Fruit fly (Drosophila melanogaster): ENCODE results near the gene ATPsynCF6.

Gene ATPsynCF6

DNA sequence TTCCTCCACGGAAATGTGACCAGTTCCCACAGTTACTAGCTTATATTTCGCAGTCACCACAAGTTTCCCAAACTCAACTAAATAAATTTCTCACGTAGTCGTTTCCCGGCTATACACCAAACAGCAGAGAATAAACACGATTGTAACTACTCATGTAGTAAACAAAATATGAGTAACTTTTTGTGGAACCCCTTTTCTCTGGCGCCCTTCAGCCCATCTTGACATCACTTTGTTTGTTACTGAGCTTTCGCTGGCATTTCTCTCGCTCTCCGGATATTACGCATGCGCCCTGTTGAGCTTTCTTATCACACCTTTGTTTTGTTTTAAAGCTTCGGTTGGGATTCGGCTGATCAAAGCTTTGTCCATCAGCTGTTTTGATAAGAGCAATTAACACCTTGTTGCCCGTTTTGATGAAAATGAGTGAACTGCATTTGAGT is 30.2 kb upstream of the ATPsynCF6 start:
- TF ChIP-seq CG7045 (GFP tag; optimal IDR thresholded peaks at IDR 0.05) (no peak), kay (GFP tag; ENCODE audit: borderline replicate concordance) (peak; percentile 97), pad (GFP tag; optimal IDR thresholded peaks at IDR 0.05) (peak; percentile 12), CG12768 (GFP tag; optimal IDR thresholded peaks at IDR 0.05) (no peak), cic (GFP tag; optimal IDR thresholded peaks at IDR 0.05) (peak; percentile 86), CG33017 (tag; optimal IDR thresholded peaks at IDR 0.05) (peak; percentile 49), CG7101 (tag; optimal IDR thresholded peaks at IDR 0.05) (peak; percentile 18)

dm6 chr3R:23384591-23385260 is 28.9 kb upstream of the ATPsynCF6 start, which contains the start of gene CG4393:
Gene CG4393, minus strand, starts transcription at chr3R:23384777.
- TF ChIP-seq CG7045 (GFP tag; optimal IDR thresholded peaks at IDR 0.05): peak; percentile 6
- TF ChIP-seq CG33017 (tag; optimal IDR thresholded peaks at IDR 0.05): no peak
- TF ChIP-seq CG11617 (GFP tag; optimal IDR thresholded peaks at IDR 0.05): peak; percentile 14
- peak; percentile 50 for TF ChIP-seq kay (GFP tag; ENCODE audit: borderline replicate concordance)
- peak; percentile 51 for TF ChIP-seq CG5204 (GFP tag; optimal IDR thresholded peaks at IDR 0.05)
- no peak for TF ChIP-seq toe (GFP tag; optimal IDR thresholded peaks at IDR 0.05)
- TF ChIP-seq bab1 (GFP tag; optimal IDR thresholded peaks at IDR 0.05): no peak
- TF ChIP-seq ovo (GFP tag; optimal IDR thresholded peaks at IDR 0.05): no peak
- peak; percentile 16 for TF ChIP-seq Hr96 (GFP tag; optimal IDR thresholded peaks at IDR 0.05)
- TF ChIP-seq tj (GFP tag; optimal IDR thresholded peaks at IDR 0.05): no peak
- TF ChIP-seq CG12768 (GFP tag; optimal IDR thresholded peaks at IDR 0.05): peak; percentile 94
- no peak for TF ChIP-seq cic (GFP tag; optimal IDR thresholded peaks at IDR 0.05)
- peak; percentile 40 for TF ChIP-seq Clk (GFP tag; optimal IDR thresholded peaks at IDR 0.05)
- no peak for TF ChIP-seq CG1620 (GFP tag; optimal IDR thresholded peaks at IDR 0.05)
- peak; percentile 7 for TF ChIP-seq Mnt (GFP tag; optimal IDR thresholded peaks at IDR 0.05)
- no peak for TF ChIP-seq CG7101 (tag; optimal IDR thresholded peaks at IDR 0.05)

dm6 chr3R:23383723-23384122 is 27.9 kb upstream of the ATPsynCF6 start:
- TF ChIP-seq CG11617 (GFP tag; optimal IDR thresholded peaks at IDR 0.05) (no peak), cnc (optimal IDR thresholded peaks at IDR 0.05) (no peak), CG7101 (tag; optimal IDR thresholded peaks at IDR 0.05) (no peak), bab1 (GFP tag; optimal IDR thresholded peaks at IDR 0.05) (no peak), CG1620 (GFP tag; optimal IDR thresholded peaks at IDR 0.05) (no peak), ovo (GFP tag; optimal IDR thresholded peaks at IDR 0.05) (no peak), toe (GFP tag; optimal IDR thresholded peaks at IDR 0.05) (no peak), tj (GFP tag; optimal IDR thresholded peaks at IDR 0.05) (no peak), Crg-1 (GFP tag; optimal IDR thresholded peaks at IDR 0.05) (no peak), CG5204 (GFP tag; optimal IDR thresholded peaks at IDR 0.05) (no peak), CG7045 (GFP tag; optimal IDR thresholded peaks at IDR 0.05) (no peak), CG12768 (GFP tag; optimal IDR thresholded peaks at IDR 0.05) (no peak), Mnt (GFP tag; optimal IDR thresholded peaks at IDR 0.05) (no peak), CG14711 (tag; optimal IDR thresholded peaks at IDR 0.05) (no peak), Clk (GFP tag; optimal IDR thresholded peaks at IDR 0.05) (no peak), Hr96 (GFP tag; optimal IDR thresholded peaks at IDR 0.05) (no peak), kay (GFP tag; ENCODE audit: borderline replicate concordance) (no peak)

dm6 chr3R:23377288-23377687 is 21.4 kb upstream of the ATPsynCF6 start:
- TF ChIP-seq CG7101 (tag; optimal IDR thresholded peaks at IDR 0.05): no peak
- no peak for TF ChIP-seq Hr96 (GFP tag; optimal IDR thresholded peaks at IDR 0.05)
- no peak for TF ChIP-seq Mnt (GFP tag; optimal IDR thresholded peaks at IDR 0.05)
- no peak for TF ChIP-seq Clk (GFP tag; optimal IDR thresholded peaks at IDR 0.05)
- TF ChIP-seq CG12768 (GFP tag; optimal IDR thresholded peaks at IDR 0.05): no peak
- TF ChIP-seq kay (GFP tag; ENCODE audit: borderline replicate concordance): no peak
- no peak for TF ChIP-seq CG14711 (tag; optimal IDR thresholded peaks at IDR 0.05)
- no peak for TF ChIP-seq CG7045 (GFP tag; optimal IDR thresholded peaks at IDR 0.05)
- TF ChIP-seq cic (GFP tag; optimal IDR thresholded peaks at IDR 0.05): no peak
- TF ChIP-seq bab1 (GFP tag; optimal IDR thresholded peaks at IDR 0.05): no peak
- TF ChIP-seq Crg-1 (GFP tag; optimal IDR thresholded peaks at IDR 0.05): no peak
- no peak for TF ChIP-seq cnc (optimal IDR thresholded peaks at IDR 0.05)
- no peak for TF ChIP-seq pad (GFP tag; optimal IDR thresholded peaks at IDR 0.05)
- TF ChIP-seq ovo (GFP tag; optimal IDR thresholded peaks at IDR 0.05): no peak
- no peak for TF ChIP-seq CG33017 (tag; optimal IDR thresholded peaks at IDR 0.05)
- TF ChIP-seq CG5204 (GFP tag; optimal IDR thresholded peaks at IDR 0.05): no peak
- no peak for TF ChIP-seq toe (GFP tag; optimal IDR thresholded peaks at IDR 0.05)
- TF ChIP-seq CG11617 (GFP tag; optimal IDR thresholded peaks at IDR 0.05): no peak
- TF ChIP-seq CG1620 (GFP tag; optimal IDR thresholded peaks at IDR 0.05): no peak
- no peak for TF ChIP-seq tj (GFP tag; optimal IDR thresholded peaks at IDR 0.05)

DNA sequence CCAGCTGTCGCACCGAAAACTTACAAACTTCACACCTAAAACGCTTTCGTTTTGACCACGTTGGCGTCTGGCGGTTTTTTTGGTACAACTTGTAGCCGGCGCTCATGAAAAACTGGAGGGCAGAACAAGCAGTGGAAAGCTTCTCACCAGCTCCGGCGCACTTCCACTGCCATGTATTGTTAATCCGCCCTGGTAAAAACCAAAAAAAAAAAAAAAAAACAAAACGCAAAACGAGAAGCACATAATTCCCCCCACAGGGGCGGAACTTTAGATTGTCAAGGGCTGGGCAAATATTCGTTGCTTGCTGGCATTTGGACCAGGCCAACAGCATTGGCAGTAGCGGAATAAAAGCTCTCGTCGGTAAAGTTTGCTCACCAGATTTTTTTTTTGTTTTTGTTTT is 18.4 kb upstream of the ATPsynCF6 start:
- TF ChIP-seq CG11617 (GFP tag; optimal IDR thresholded peaks at IDR 0.05) (peak; percentile 72), CG12768 (GFP tag; optimal IDR thresholded peaks at IDR 0.05) (peak; percentile 88), toe (GFP tag; optimal IDR thresholded peaks at IDR 0.05) (peak; percentile 77), CG5204 (GFP tag; optimal IDR thresholded peaks at IDR 0.05) (peak; percentile 73), Mnt (GFP tag; optimal IDR thresholded peaks at IDR 0.05) (peak; percentile 56), pad (GFP tag; optimal IDR thresholded peaks at IDR 0.05) (peak; percentile 26), CG1620 (GFP tag; optimal IDR thresholded peaks at IDR 0.05) (peak; percentile 65), CG14711 (tag; optimal IDR thresholded peaks at IDR 0.05) (no peak), cnc (optimal IDR thresholded peaks at IDR 0.05) (no peak), CG7101 (tag; optimal IDR thresholded peaks at IDR 0.05) (no peak), bab1 (GFP tag; optimal IDR thresholded peaks at IDR 0.05) (peak; percentile 6), tj (GFP tag; optimal IDR thresholded peaks at IDR 0.05) (peak; percentile 67), kay (GFP tag; ENCODE audit: borderline replicate concordance) (no peak), Crg-1 (GFP tag; optimal IDR thresholded peaks at IDR 0.05) (peak; percentile 47), Hr96 (GFP tag; optimal IDR thresholded peaks at IDR 0.05) (peak; percentile 89), CG7045 (GFP tag; optimal IDR thresholded peaks at IDR 0.05) (peak; percentile 86), cic (GFP tag; optimal IDR thresholded peaks at IDR 0.05) (peak; percentile 79), Clk (GFP tag; optimal IDR thresholded peaks at IDR 0.05) (no peak), CG33017 (tag; optimal IDR thresholded peaks at IDR 0.05) (peak; percentile 70), ovo (GFP tag; optimal IDR thresholded peaks at IDR 0.05) (peak; percentile 59)

Measured in whole organism, adult.